Worm (Caenorhabditis elegans): ENCODE data around the gene C02F5.3.

- no peak for TF ChIP-seq unc-55 (GFP tag; optimal IDR thresholded peaks at IDR 0.05)
- no peak for TF ChIP-seq sox-4 (tag; optimal IDR thresholded peaks at IDR 0.05)
- TF ChIP-seq nhr-11 (tag; optimal IDR thresholded peaks at IDR 0.05) = no peak
- no peak for TF ChIP-seq unc-3 (GFP tag; conservative IDR thresholded peaks at IDR 0.05)
- no peak for TF ChIP-seq unc-3 (tag; optimal IDR thresholded peaks at IDR 0.05)
- TF ChIP-seq C38D4.7 (GFP tag; optimal IDR thresholded peaks at IDR 0.05) = no peak
- no peak for TF ChIP-seq pha-2 (tag; optimal IDR thresholded peaks at IDR 0.05)
- TF ChIP-seq tbx-7 (tag; optimal IDR thresholded peaks at IDR 0.05) = no peak
- TF ChIP-seq elt-4 (tag; optimal IDR thresholded peaks at IDR 0.05) = no peak
- no peak for TF ChIP-seq pax-1 (tag; optimal IDR thresholded peaks at IDR 0.05)
These were observed 45.8 kb downstream of the C02F5.3 start for ce11 chrIII:8291268-8292032.
